Worm (Caenorhabditis elegans) whole organism, L4/young adult: ENCODE data around the gene nspb-9.

Experiments
- W03F9.2 ChIP-seq: fragments of 150-350 bp; optimal IDR thresholded peaks from 2 replicates; lab custom pipeline; 2014; ENCODE audit warnings: missing biosample characterization, missing genetic modification characterization
- him-1 ChIP-seq: sonication (generic microtip); optimal IDR thresholded peaks from 2 replicates; lab custom pipeline; 2016; ENCODE audit warnings: missing genotype, missing genetic modification reagents, missing genetic modification characterization, missing compliant biosample characterization

DNA sequence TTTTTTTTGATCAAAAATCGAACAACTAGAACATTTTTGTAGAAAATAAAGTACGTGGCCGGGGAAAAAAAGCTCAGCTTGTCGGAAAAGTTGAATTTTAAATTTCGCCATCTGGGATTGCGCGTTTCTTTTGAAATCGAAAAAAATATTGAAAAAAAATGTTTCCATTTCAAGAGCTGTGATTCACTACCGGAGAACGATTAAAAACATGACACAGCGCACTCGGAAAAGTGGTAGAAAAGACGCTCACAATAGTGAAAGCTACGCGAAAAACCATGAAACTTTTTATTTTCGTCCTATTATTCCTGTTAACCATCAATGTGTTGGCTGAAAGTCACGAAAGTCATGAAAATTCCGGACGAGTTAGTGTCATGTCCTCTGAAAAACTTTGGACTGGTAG, 42.9 kb upstream of the nspb-9 start, which contains the start of the genes clec-147 and C04H5.7:
- no peak for TF ChIP-seq W03F9.2 (tag; lab: Kevin White, UChicago)
- no peak for TF ChIP-seq him-1 (tag; lab: Kevin White, UChicago)
